Fruit fly (Drosophila melanogaster) whole organism, embryonic: ENCODE measurements around the gene CG2444.

Experiments
- ATbp ChIP-seq: fragments of 200-800 bp; sonication (Bioruptor generic); optimal IDR thresholded peaks from 2 replicates; lab custom pipeline; 2017; ENCODE audit warnings: missing biosample characterization, mild to moderate bottlenecking, missing genetic modification characterization, missing genetic modification reagents
- Antp ChIP-seq: fragments of 200-800 bp; sonication (Bioruptor generic); optimal IDR thresholded peaks from 3 replicates; lab custom pipeline; 2016; ENCODE audit warnings: missing biosample characterization, missing genetic modification characterization
- Asciz ChIP-seq: fragments of 200-800 bp; sonication (Bioruptor generic); optimal IDR thresholded peaks from 2 replicates; lab custom pipeline; 2017; ENCODE audit warnings: missing biosample characterization, mild to moderate bottlenecking, missing genetic modification characterization, missing genetic modification reagents
- C15 ChIP-seq: fragments of 200-800 bp; sonication (Bioruptor generic); IDR thresholded peaks from 3 replicates; pipeline ENCODE4 v1.3.6; 2022; ENCODE audit warnings: missing biosample characterization, missing genetic modification characterization
- CG10147 ChIP-seq: fragments of 200-800 bp; sonication (Bioruptor generic); optimal IDR thresholded peaks from 2 replicates; lab custom pipeline; 2019; ENCODE audit warnings: missing biosample characterization, mild to moderate bottlenecking, missing genetic modification characterization, moderate library complexity
- CG10543 ChIP-seq: fragments of 200-800 bp; sonication (Bioruptor generic); optimal IDR thresholded peaks from 3 replicates; lab custom pipeline; 2017; ENCODE audit warnings: missing biosample characterization, mild to moderate bottlenecking, missing genetic modification characterization, moderate library complexity
- CG10959 ChIP-seq: fragments of 200-800 bp; sonication (Bioruptor generic); IDR thresholded peaks from 2 replicates; pipeline ENCODE4 v1.3.6; 2022; ENCODE audit warnings: missing biosample characterization, missing genetic modification characterization
- CG12391 ChIP-seq: fragments of 200-800 bp; sonication (Bioruptor generic); optimal IDR thresholded peaks from 3 replicates; lab custom pipeline; 2018; ENCODE audit warnings: missing biosample characterization, mild to moderate bottlenecking, missing genetic modification characterization, moderate library complexity
- CG14050 ChIP-seq: fragments of 200-800 bp; sonication (Bioruptor generic); IDR thresholded peaks from 3 replicates; pipeline ENCODE4 v1.3.6; 2022; ENCODE audit warnings: missing biosample characterization, missing genetic modification characterization
- CG15601 ChIP-seq: fragments of 200-800 bp; sonication (Bioruptor generic); optimal IDR thresholded peaks from 3 replicates; lab custom pipeline; 2019; ENCODE audit warnings: missing biosample characterization, mild to moderate bottlenecking, missing genetic modification characterization, moderate library complexity
- CG1602 ChIP-seq: fragments of 200-800 bp; sonication (Bioruptor generic); optimal IDR thresholded peaks from 3 replicates; lab custom pipeline; 2016; ENCODE audit warnings: missing biosample characterization, missing genetic modification characterization
- CG1603 ChIP-seq: fragments of 200-800 bp; sonication (Bioruptor generic); optimal IDR thresholded peaks from 2 replicates; lab custom pipeline; 2019; ENCODE audit warnings: missing biosample characterization, mild to moderate bottlenecking, missing genetic modification characterization, moderate library complexity
- CG17385 ChIP-seq: fragments of 200-800 bp; sonication (Bioruptor generic); optimal IDR thresholded peaks from 3 replicates; lab custom pipeline; 2018; ENCODE audit warnings: missing biosample characterization, mild to moderate bottlenecking, missing genetic modification characterization
- CG1832 ChIP-seq: fragments of 200-800 bp; sonication (Bioruptor generic); optimal IDR thresholded peaks from 2 replicates; lab custom pipeline; 2017; ENCODE audit warnings: missing biosample characterization, mild to moderate bottlenecking, missing genetic modification characterization, inconsistent platforms
- CG2116 ChIP-seq: fragments of 200-800 bp; sonication (Bioruptor generic); optimal IDR thresholded peaks from 3 replicates; lab custom pipeline; 2018; ENCODE audit warnings: missing biosample characterization, mild to moderate bottlenecking, missing genetic modification characterization
- CG2120 ChIP-seq: fragments of 200-800 bp; sonication (Bioruptor generic); optimal IDR thresholded peaks from 3 replicates; lab custom pipeline; 2016; ENCODE audit warnings: missing biosample characterization, missing genetic modification characterization
- CG4282 ChIP-seq: fragments of 200-800 bp; sonication (Bioruptor generic); optimal IDR thresholded peaks from 2 replicates; lab custom pipeline; 2016; ENCODE audit warnings: missing biosample characterization, missing genetic modification characterization
- CkIIα-i1 ChIP-seq: fragments of 200-800 bp; sonication (Bioruptor generic); IDR thresholded peaks from 2 replicates; pipeline ENCODE4 v1.3.6; 2022; ENCODE audit warnings: missing biosample characterization, missing genetic modification characterization
- Dbx ChIP-seq: fragments of 200-800 bp; sonication (Bioruptor generic); IDR thresholded peaks from 3 replicates; pipeline ENCODE4 v1.3.6; 2022; ENCODE audit warnings: missing biosample characterization, missing genetic modification characterization
- Drgx ChIP-seq: fragments of 200-800 bp; sonication (Bioruptor generic); IDR thresholded peaks from 2 replicates; pipeline ENCODE4 v1.3.6; 2022; ENCODE audit warnings: missing biosample characterization, missing genetic modification characterization
- E2f1 ChIP-seq: fragments of 200-800 bp; sonication (Bioruptor generic); IDR thresholded peaks from 2 replicates; pipeline ENCODE4 v1.3.6; 2022; ENCODE audit warnings: missing biosample characterization, missing genetic modification characterization
- Elba2 ChIP-seq: fragments of 200-800 bp; sonication (Bioruptor generic); optimal IDR thresholded peaks from 3 replicates; lab custom pipeline; 2016; ENCODE audit warnings: missing biosample characterization, missing genetic modification characterization
- HLH4C ChIP-seq: fragments of 200-800 bp; sonication (Bioruptor generic); IDR thresholded peaks from 3 replicates; pipeline ENCODE4 v1.3.6; 2022; ENCODE audit warnings: missing biosample characterization, missing genetic modification characterization; ENCODE audit not compliant: partially characterized antibody
- HLH54F ChIP-seq: fragments of 200-800 bp; sonication (Bioruptor generic); optimal IDR thresholded peaks from 3 replicates; lab custom pipeline; 2016; ENCODE audit warnings: missing biosample characterization, missing genetic modification characterization
- HLHmδ ChIP-seq: fragments of 200-800 bp; sonication (Bioruptor generic); optimal IDR thresholded peaks from 2 replicates; lab custom pipeline; 2018; ENCODE audit warnings: missing biosample characterization, mild to moderate bottlenecking, missing genetic modification characterization, moderate library complexity
- Hr78 ChIP-seq, 2 experiments: fragments of 200-800 bp in 1 of 2; fragments of >200 bp in 1 of 2; sonication (Bioruptor generic) in 1 of 2; optimal IDR thresholded peaks; 2 replicates each; lab custom pipeline; 2017 to 2019; ENCODE audit warnings: missing biosample characterization in 2 of 2, missing genetic modification characterization in 2 of 2, mild to moderate bottlenecking in 1 of 2, moderate library complexity in 1 of 2
- Jarid2 ChIP-seq: fragments of 200-800 bp; sonication (Bioruptor generic); optimal IDR thresholded peaks from 3 replicates; lab custom pipeline; 2017; ENCODE audit warnings: mild to moderate bottlenecking, missing biosample characterization, missing genetic modification reagents, missing genetic modification characterization
- NfI ChIP-seq: fragments of 200-800 bp; sonication (Bioruptor generic); optimal IDR thresholded peaks from 3 replicates; lab custom pipeline; 2018; ENCODE audit warnings: missing biosample characterization, mild to moderate bottlenecking, missing genetic modification characterization, moderate library complexity
- Pdp1 ChIP-seq, 2 experiments: fragments of 200-800 bp; sonication (Bioruptor generic); optimal IDR thresholded peaks; 3 replicates each; lab custom pipeline; 2016; ENCODE audit warnings: missing biosample characterization in 2 of 2, missing genetic modification characterization in 2 of 2, mild to moderate bottlenecking in 1 of 2, moderate library complexity in 1 of 2
- Ptx1 ChIP-seq: fragments of 200-800 bp; sonication (Bioruptor generic); IDR thresholded peaks from 2 replicates; pipeline ENCODE4 v1.3.6; 2022; ENCODE audit warnings: missing biosample characterization, missing genetic modification characterization
- Spps ChIP-seq: fragments of 200-800 bp; sonication (Bioruptor generic); optimal IDR thresholded peaks from 2 replicates; lab custom pipeline; 2018; ENCODE audit warnings: missing biosample characterization, mild to moderate bottlenecking, missing genetic modification characterization
- bab2 ChIP-seq: fragments of 200-800 bp; sonication (Bioruptor generic); optimal IDR thresholded peaks from 2 replicates; lab custom pipeline; 2016; ENCODE audit warnings: missing biosample characterization, missing genetic modification characterization
- da ChIP-seq: fragments of 200-800 bp; sonication (Bioruptor generic); optimal IDR thresholded peaks from 2 replicates; lab custom pipeline; 2016; ENCODE audit warnings: missing biosample characterization, missing genetic modification characterization
- dati ChIP-seq: fragments of 200-800 bp; sonication (Bioruptor generic); IDR thresholded peaks from 2 replicates; pipeline ENCODE4 v1.3.6; 2022; ENCODE audit warnings: missing biosample characterization, missing genetic modification characterization
- h ChIP-seq: fragments of >200 bp; optimal IDR thresholded peaks from 2 replicates; lab custom pipeline; 2017
- hb ChIP-seq: fragments of 200-800 bp; sonication (Bioruptor generic); IDR thresholded peaks from 3 replicates; pipeline ENCODE4 v1.3.6; 2022; ENCODE audit warnings: missing biosample characterization, missing genetic modification characterization; ENCODE audit not compliant: partially characterized antibody
- jigr1 ChIP-seq: fragments of 200-800 bp; sonication (Bioruptor generic); IDR thresholded peaks from 3 replicates; pipeline ENCODE4 v1.3.6; 2022; ENCODE audit warnings: missing biosample characterization, missing genetic modification characterization
- kay ChIP-seq: fragments of 200-800 bp; sonication (Bioruptor generic); optimal IDR thresholded peaks from 2 replicates; lab custom pipeline; 2016; ENCODE audit warnings: missing biosample characterization, missing genetic modification characterization
- knrl ChIP-seq: fragments of 200-800 bp; sonication (Bioruptor generic); IDR thresholded peaks from 3 replicates; pipeline ENCODE4 v1.3.6; 2022; ENCODE audit warnings: missing biosample characterization, missing genetic modification characterization; ENCODE audit not compliant: partially characterized antibody
- mirr ChIP-seq: fragments of 200-800 bp; sonication (Bioruptor generic); optimal IDR thresholded peaks from 3 replicates; lab custom pipeline; 2018; ENCODE audit warnings: missing biosample characterization, mild to moderate bottlenecking, missing genetic modification characterization
- nau ChIP-seq: fragments of 200-800 bp; sonication (Bioruptor generic); optimal IDR thresholded peaks from 3 replicates; lab custom pipeline; 2017; ENCODE audit warnings: missing biosample characterization, mild to moderate bottlenecking, missing genetic modification characterization, missing genetic modification reagents
- oc ChIP-seq: fragments of 200-800 bp; sonication (Bioruptor generic); optimal IDR thresholded peaks from 2 replicates; lab custom pipeline; 2018; ENCODE audit warnings: missing biosample characterization, mild to moderate bottlenecking, missing genetic modification characterization, moderate library complexity
- pb ChIP-seq: fragments of 200-800 bp; sonication (Bioruptor generic); optimal IDR thresholded peaks from 3 replicates; lab custom pipeline; 2016; ENCODE audit warnings: missing biosample characterization, missing genetic modification characterization
- pita ChIP-seq: fragments of 200-800 bp; sonication (Bioruptor generic); optimal IDR thresholded peaks from 2 replicates; lab custom pipeline; 2017; ENCODE audit warnings: missing biosample characterization, mild to moderate bottlenecking, missing genetic modification characterization
- repo ChIP-seq: fragments of 200-800 bp; sonication (Bioruptor generic); optimal IDR thresholded peaks from 2 replicates; lab custom pipeline; 2016; ENCODE audit warnings: missing biosample characterization, missing genetic modification characterization
- shn ChIP-seq: fragments of 200-800 bp; sonication (Bioruptor generic); optimal IDR thresholded peaks from 3 replicates; lab custom pipeline; 2016; ENCODE audit warnings: missing biosample characterization, missing genetic modification characterization
- ssp ChIP-seq: fragments of 200-800 bp; sonication (Bioruptor generic); IDR thresholded peaks from 2 replicates; pipeline ENCODE4 v1.3.6; 2022; ENCODE audit warnings: missing biosample characterization, missing genetic modification characterization
- wdn ChIP-seq: fragments of 200-800 bp; sonication (Bioruptor generic); IDR thresholded peaks from 2 replicates; pipeline ENCODE4 v1.3.6; 2022; ENCODE audit warnings: missing biosample characterization, missing genetic modification characterization
- zen2 ChIP-seq: fragments of 200-800 bp; sonication (Bioruptor generic); IDR thresholded peaks from 3 replicates; pipeline ENCODE4 v1.3.6; 2022; ENCODE audit warnings: missing biosample characterization, missing genetic modification characterization; ENCODE audit not compliant: partially characterized antibody

The CG2444 gene

DNA sequence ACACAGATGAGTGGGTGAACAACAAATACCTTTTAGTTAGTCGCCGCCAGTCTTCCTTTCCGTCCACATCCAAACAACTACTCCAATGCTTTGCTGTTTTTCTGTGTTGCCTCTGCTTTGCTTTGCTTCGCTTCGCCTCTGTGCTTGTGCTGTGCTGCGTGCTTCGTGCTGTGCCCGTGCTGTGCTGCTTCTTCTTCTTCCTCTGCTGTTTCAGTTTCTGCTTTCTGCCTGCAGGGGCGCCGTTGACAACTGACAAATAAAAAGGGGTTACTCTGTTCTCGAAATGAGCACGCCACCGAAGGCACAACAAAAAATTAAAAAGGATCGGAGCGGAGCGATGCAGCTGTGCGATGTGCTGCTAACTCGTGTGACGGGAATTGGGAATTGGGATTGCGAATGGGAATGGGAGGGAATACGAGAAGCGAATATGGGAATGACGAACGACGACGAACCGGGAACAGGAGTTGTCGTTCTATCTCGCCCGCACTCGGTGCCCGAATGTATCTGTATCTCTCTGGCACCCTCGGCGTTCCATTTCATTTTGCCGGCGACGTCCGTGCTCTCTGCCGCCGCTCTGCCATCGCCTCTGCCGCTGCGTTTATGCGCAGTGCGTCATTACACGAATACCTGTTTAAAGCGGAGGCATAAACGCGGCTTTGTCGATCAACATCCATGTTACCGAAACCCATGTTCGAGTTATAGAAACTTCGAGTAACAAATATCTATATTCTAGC lies 9.6 kb upstream of the CG2444 start (continued):
- TF ChIP-seq CkIIα-i1 (0 out of 2 replicates have a peak, but pooled peaks have one; percentile 2), CG1602 (no peak), pb (GFP tag; lab: Kevin White, UChicago) (peak; percentile 73), ssp (GFP tag; lab: Robert Waterston, UW) (peak; percentile 13; the same call in 1 of the 2 replicates), pita (GFP tag; lab: Kevin White, UChicago) (no peak), CG1832 (GFP tag; lab: Kevin White, UChicago) (peak; percentile 81), CG10147 (GFP tag; lab: Kevin White, UChicago) (peak; percentile 55), zen2 (GFP tag; lab: Robert Waterston, UW) (no peak), CG14050 (GFP tag; lab: Robert Waterston, UW) (peak; percentile 38; the same call in 1 of the 3 replicates), CG10959 (peak; percentile 55), E2f1 (GFP tag; lab: Robert Waterston, UW) (peak; percentile 41), mirr (GFP tag; lab: Kevin White, UChicago) (peak; percentile 8), Ptx1 (GFP tag; lab: Robert Waterston, UW) (peak; percentile 85), Elba2 (GFP tag; lab: Kevin White, UChicago) (no peak), CG15601 (tag; lab: Kevin White, UChicago) (no peak), HLH54F (GFP tag; lab: Kevin White, UChicago) (peak; percentile 85), oc (peak; percentile 53), Hr78 (GFP tag; optimal IDR thresholded peaks at IDR 0.05; lab: Kevin White, UChicago) (peak in 1 of 2 experiments; percentile 16), Antp (GFP tag; lab: Kevin White, UChicago) (peak; percentile 77), da (GFP tag; lab: Kevin White, UChicago) (peak; percentile 85), Pdp1 (GFP tag; optimal IDR thresholded peaks at IDR 0.05; lab: Kevin White, UChicago) (peak in 1 of 2 experiments; percentile 40), Asciz (GFP tag; lab: Kevin White, UChicago) (no peak), NfI (GFP tag; lab: Kevin White, UChicago) (peak; percentile 73), nau (GFP tag; lab: Kevin White, UChicago) (peak; percentile 58), dati (0 out of 2 replicates have a peak, but pooled peaks have one; percentile 15), ATbp (peak; percentile 30), wdn (peak; percentile 59; the same call in 1 of the 2 replicates), CG12391 (peak; percentile 52), Dbx (GFP tag; lab: Robert Waterston, UW) (peak; percentile 78), bab2 (GFP tag; lab: Kevin White, UChicago) (peak; percentile 78), jigr1 (GFP tag; lab: Robert Waterston, UW) (no peak; the same call in 2 of the 3 replicates), shn (GFP tag; lab: Kevin White, UChicago) (peak; percentile 75), CG4282 (GFP tag; lab: Kevin White, UChicago) (no peak), CG2120 (GFP tag; lab: Kevin White, UChicago) (peak; percentile 84), Drgx (peak; percentile 59), CG1603 (tag; lab: Kevin White, UChicago) (peak; percentile 66), CG10543 (peak; percentile 73), knrl (GFP tag; lab: Robert Waterston, UW) (peak; percentile 45; the same call in 1 of the 3 replicates), repo (GFP tag; lab: Kevin White, UChicago) (no peak), Jarid2 (peak; percentile 60), C15 (GFP tag; lab: Robert Waterston, UW) (no peak), CG17385 (GFP tag; lab: Kevin White, UChicago) (peak; percentile 98), HLH4C (GFP tag; lab: Robert Waterston, UW) (no peak), CG2116 (GFP tag; lab: Kevin White, UChicago) (no peak), h (lab: Kevin White, UChicago) (no peak), Spps (tag; lab: Kevin White, UChicago) (no peak), hb (GFP tag; lab: Robert Waterston, UW) (no peak), kay (GFP tag; lab: Kevin White, UChicago) (no peak), HLHmδ (GFP tag; lab: Kevin White, UChicago) (no peak)
